Fruit fly (Drosophila melanogaster) whole organism, prepupa: ENCODE results near the gene NfI.

Source experiments
- fkh ChIP-seq: fragments of 200-800 bp; sonication (Bioruptor generic); optimal IDR thresholded peaks from 3 replicates; lab custom pipeline; 2017; ENCODE audit warnings: missing biosample characterization, mild to moderate bottlenecking, missing genetic modification characterization, moderate library complexity
- pdm3 ChIP-seq: fragments of 200-800 bp; sonication (Bioruptor generic); optimal IDR thresholded peaks from 3 replicates; lab custom pipeline; 2016; ENCODE audit warnings: missing biosample characterization, missing genetic modification characterization

The NfI gene

DNA sequence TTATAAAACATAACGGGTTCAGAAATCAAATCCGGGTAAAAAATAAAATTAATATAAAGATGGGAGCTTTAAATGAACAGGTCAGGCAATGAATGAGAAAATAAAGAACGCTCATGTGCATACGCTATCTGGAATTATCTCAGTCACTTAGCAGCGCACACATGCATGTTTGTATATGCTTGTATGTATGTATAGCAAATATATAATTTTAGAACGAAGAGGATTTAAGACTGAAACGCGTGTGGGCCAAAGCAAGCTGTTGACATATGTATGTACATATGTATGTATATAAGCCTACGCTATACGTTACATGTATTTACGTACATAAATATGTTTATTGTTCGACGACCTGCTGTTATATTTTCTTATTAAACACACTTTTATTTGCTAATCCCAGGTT lies 50.3 kb downstream of the NfI start (continued):
- no peak for TF ChIP-seq pdm3 (GFP tag; lab: Kevin White, UChicago)
- peak; percentile 92 for TF ChIP-seq fkh (GFP tag; lab: Kevin White, UChicago)
